Fruit fly (Drosophila melanogaster) whole organism, embryonic: Measurements from ENCODE around the gene oxt.

Experiments
- Antp ChIP-seq: fragments of 200-800 bp; sonication (Bioruptor generic); optimal IDR thresholded peaks from 3 replicates; lab custom pipeline; 2016; ENCODE audit warnings: missing biosample characterization, missing genetic modification characterization
- Bgb ChIP-seq: fragments of 200-800 bp; sonication (Bioruptor generic); IDR thresholded peaks from 2 replicates; pipeline ENCODE4 v1.3.6; 2022; ENCODE audit warnings: missing biosample characterization, missing genetic modification characterization; ENCODE audit not compliant: partially characterized antibody
- Bteb2 ChIP-seq: fragments of 200-800 bp; sonication (Bioruptor generic); optimal IDR thresholded peaks from 2 replicates; lab custom pipeline; 2016; ENCODE audit warnings: missing biosample characterization, missing genetic modification characterization
- CG10543 ChIP-seq: fragments of 200-800 bp; sonication (Bioruptor generic); optimal IDR thresholded peaks from 3 replicates; lab custom pipeline; 2017; ENCODE audit warnings: missing biosample characterization, mild to moderate bottlenecking, missing genetic modification characterization, moderate library complexity
- CG11085 ChIP-seq: fragments of 200-800 bp; sonication (Bioruptor generic); IDR thresholded peaks from 2 replicates; pipeline ENCODE4 v1.3.6; 2022; ENCODE audit warnings: missing biosample characterization, missing genetic modification characterization
- CG12659 ChIP-seq: fragments of 200-800 bp; sonication (Bioruptor generic); optimal IDR thresholded peaks from 3 replicates; lab custom pipeline; 2017; ENCODE audit warnings: mild to moderate bottlenecking, missing biosample characterization, missing genetic modification reagents, missing genetic modification characterization
- CG13287 ChIP-seq: fragments of 200-800 bp; sonication (Bioruptor generic); IDR thresholded peaks from 2 replicates; pipeline ENCODE4 v1.3.6; 2022; ENCODE audit warnings: missing biosample characterization, missing genetic modification characterization; ENCODE audit not compliant: partially characterized antibody
- CG14014 ChIP-seq: fragments of 200-800 bp; sonication (Bioruptor generic); IDR thresholded peaks from 2 replicates; pipeline ENCODE4 v1.3.6; 2022; ENCODE audit warnings: missing biosample characterization, missing genetic modification characterization
- CG30020 ChIP-seq: fragments of 200-800 bp; optimal IDR thresholded peaks from 2 replicates; lab custom pipeline; 2019; ENCODE audit warnings: missing biosample characterization, mild to moderate bottlenecking, missing genetic modification characterization, moderate library complexity
- CG6683 ChIP-seq: fragments of 200-800 bp; sonication (Bioruptor generic); optimal IDR thresholded peaks from 2 replicates; lab custom pipeline; 2017; ENCODE audit warnings: missing biosample characterization, mild to moderate bottlenecking, missing genetic modification characterization, missing genetic modification reagents
- CG6765 ChIP-seq: fragments of 200-800 bp; sonication (Bioruptor generic); optimal IDR thresholded peaks from 3 replicates; lab custom pipeline; 2017; ENCODE audit warnings: missing biosample characterization, mild to moderate bottlenecking, missing genetic modification characterization
- CG8089 ChIP-seq: fragments of 200-800 bp; sonication (Bioruptor generic); optimal IDR thresholded peaks from 3 replicates; lab custom pipeline; 2016; ENCODE audit warnings: missing biosample characterization, missing genetic modification characterization
- CG8281 ChIP-seq: fragments of 200-800 bp; sonication (Bioruptor generic); optimal IDR thresholded peaks from 2 replicates; lab custom pipeline; 2018; ENCODE audit warnings: missing biosample characterization, mild to moderate bottlenecking, missing genetic modification characterization, moderate library complexity
- CG8290 ChIP-seq, 3 experiments: fragments of 200-800 bp; sonication (Bioruptor generic); optimal IDR thresholded peaks; 2 replicates each; lab custom pipeline; 2016 to 2019; ENCODE audit warnings: missing biosample characterization in 3 of 3, missing genetic modification characterization in 3 of 3, mild to moderate bottlenecking in 2 of 3, moderate library complexity in 1 of 3
- CG8944 ChIP-seq: fragments of 200-800 bp; sonication (Bioruptor generic); optimal IDR thresholded peaks from 3 replicates; lab custom pipeline; 2016; ENCODE audit warnings: missing biosample characterization, missing genetic modification characterization
- CoRest ChIP-seq: fragments of 200-800 bp; sonication (Bioruptor generic); optimal IDR thresholded peaks from 3 replicates; lab custom pipeline; 2018; ENCODE audit warnings: missing biosample characterization, mild to moderate bottlenecking, missing genetic modification characterization, moderate library complexity
- D ChIP-seq, 2 experiments: fragments of 200-800 bp in 1 of 2; fragments of >200 bp in 1 of 2; sonication (Bioruptor generic) in 1 of 2; optimal IDR thresholded peaks; 2 replicates in 1 of 2; 3 replicates in 1 of 2; lab custom pipeline; 2017; ENCODE audit warnings: mild to moderate bottlenecking in 1 of 2, missing biosample characterization in 1 of 2, missing genetic modification characterization in 1 of 2, missing genetic modification reagents in 1 of 2
- Dbx ChIP-seq: fragments of 200-800 bp; sonication (Bioruptor generic); IDR thresholded peaks from 3 replicates; pipeline ENCODE4 v1.3.6; 2022; ENCODE audit warnings: missing biosample characterization, missing genetic modification characterization
- Deaf1 ChIP-seq: fragments of 200-800 bp; optimal IDR thresholded peaks from 3 replicates; lab custom pipeline; 2019; ENCODE audit warnings: missing biosample characterization, mild to moderate bottlenecking, missing genetic modification characterization, moderate library complexity
- GATAe ChIP-seq: fragments of 200-800 bp; sonication (Bioruptor generic); conservative IDR thresholded peaks from 2 replicates; pipeline ENCODE4 v1.3.6; 2022; ENCODE audit warnings: missing biosample characterization, missing genetic modification characterization
- Jarid2 ChIP-seq: fragments of 200-800 bp; sonication (Bioruptor generic); optimal IDR thresholded peaks from 3 replicates; lab custom pipeline; 2017; ENCODE audit warnings: mild to moderate bottlenecking, missing biosample characterization, missing genetic modification reagents, missing genetic modification characterization
- Lhr ChIP-seq: fragments of 200-800 bp; sonication (Bioruptor generic); optimal IDR thresholded peaks from 3 replicates; lab custom pipeline; 2017; ENCODE audit warnings: mild to moderate bottlenecking, missing biosample characterization, missing genetic modification reagents, missing genetic modification characterization
- Mad ChIP-seq: fragments of 200-800 bp; sonication (Bioruptor generic); optimal IDR thresholded peaks from 2 replicates; lab custom pipeline; 2016; ENCODE audit warnings: missing biosample characterization, missing genetic modification characterization
- Med ChIP-seq: fragments of 200-800 bp; sonication (Bioruptor generic); peaks from one replicate; lab custom pipeline; 2016; ENCODE audit warnings: missing biosample characterization, missing genetic modification characterization, mild to moderate bottlenecking, inconsistent platforms, moderate library complexity
- Mes4 ChIP-seq: fragments of 200-800 bp; sonication (Bioruptor generic); optimal IDR thresholded peaks from 2 replicates; lab custom pipeline; 2016; ENCODE audit warnings: missing biosample characterization, missing genetic modification characterization
- Oli ChIP-seq: fragments of 200-800 bp; sonication (Bioruptor generic); optimal IDR thresholded peaks from 2 replicates; lab custom pipeline; 2018; ENCODE audit warnings: missing biosample characterization, mild to moderate bottlenecking, missing genetic modification characterization, moderate library complexity
- Rfx ChIP-seq: fragments of 200-800 bp; sonication (Bioruptor generic); IDR thresholded peaks from 2 replicates; pipeline ENCODE4 v1.3.6; 2022; ENCODE audit warnings: missing biosample characterization, missing genetic modification characterization
- Sin3A ChIP-seq: fragments of >200 bp; optimal IDR thresholded peaks from 2 replicates; lab custom pipeline; 2018
- Trl ChIP-seq, 3 experiments: fragments of >200 bp in 2 of 3; fragments of 200-800 bp in 1 of 3; sonication (Bioruptor generic) in 1 of 3; optimal IDR thresholded peaks; 2 replicates in 1 of 3; 3 replicates in 2 of 3; lab custom pipeline; 2016 to 2017; ENCODE audit warnings: missing biosample characterization in 1 of 3, missing genetic modification characterization in 1 of 3
- Usf ChIP-seq: fragments of 200-800 bp; sonication (Bioruptor generic); optimal IDR thresholded peaks from 2 replicates; lab custom pipeline; 2017; ENCODE audit warnings: missing genotype, missing biosample characterization, missing genetic modification characterization
- al ChIP-seq: fragments of 200-800 bp; sonication (Bioruptor generic); IDR thresholded peaks from 2 replicates; pipeline ENCODE4 v1.3.6; 2022; ENCODE audit warnings: missing biosample characterization, missing genetic modification characterization
- amos ChIP-seq: fragments of 200-800 bp; sonication (Bioruptor generic); IDR thresholded peaks from 2 replicates; pipeline ENCODE4 v1.3.6; 2022; ENCODE audit warnings: missing biosample characterization, missing genetic modification characterization; ENCODE audit not compliant: partially characterized antibody
- chif ChIP-seq, 2 experiments: fragments of 200-800 bp; sonication (Bioruptor generic); optimal IDR thresholded peaks; 3 replicates each; lab custom pipeline; 2016; ENCODE audit warnings: missing biosample characterization in 2 of 2, missing genetic modification characterization in 2 of 2
- danr ChIP-seq: fragments of 200-800 bp; sonication (Bioruptor generic); IDR thresholded peaks from 2 replicates; pipeline ENCODE4 v1.3.6; 2022; ENCODE audit warnings: missing biosample characterization, missing genetic modification characterization
- disco-r ChIP-seq: fragments of 200-800 bp; sonication (Bioruptor generic); optimal IDR thresholded peaks from 2 replicates; lab custom pipeline; 2016; ENCODE audit warnings: missing biosample characterization, missing genetic modification characterization
- ems ChIP-seq: fragments of 200-800 bp; sonication (Bioruptor generic); optimal IDR thresholded peaks from 3 replicates; lab custom pipeline; 2016; ENCODE audit warnings: missing biosample characterization, missing genetic modification characterization
- en ChIP-seq: fragments of 200-800 bp; sonication (Bioruptor generic); optimal IDR thresholded peaks from 2 replicates; lab custom pipeline; 2016; ENCODE audit warnings: missing biosample characterization, missing genetic modification characterization
- exex ChIP-seq: fragments of 200-800 bp; sonication (Bioruptor generic); optimal IDR thresholded peaks from 4 replicates; lab custom pipeline; 2018; ENCODE audit warnings: missing biosample characterization, mild to moderate bottlenecking, missing genetic modification characterization, moderate library complexity
- fu2 ChIP-seq: fragments of 200-800 bp; sonication (Bioruptor generic); optimal IDR thresholded peaks from 2 replicates; lab custom pipeline; 2016; ENCODE audit warnings: missing biosample characterization, missing genetic modification characterization
- her ChIP-seq: fragments of 200-800 bp; sonication (Bioruptor generic); optimal IDR thresholded peaks from 2 replicates; lab custom pipeline; 2016; ENCODE audit warnings: missing biosample characterization, missing genetic modification characterization
- lov ChIP-seq, 2 experiments: fragments of 200-800 bp in 1 of 2; fragments of >200 bp in 1 of 2; sonication (Bioruptor generic) in 1 of 2; IDR thresholded peaks in 1 of 2; optimal IDR thresholded peaks in 1 of 2; 2 replicates in 1 of 2; 3 replicates in 1 of 2; pipeline versions ENCODE4 v1.3.6 to Lab custom; 2017 to 2022; ENCODE audit warnings: missing biosample characterization in 1 of 2, missing genetic modification characterization in 1 of 2
- nau ChIP-seq: fragments of 200-800 bp; sonication (Bioruptor generic); optimal IDR thresholded peaks from 3 replicates; lab custom pipeline; 2017; ENCODE audit warnings: missing biosample characterization, mild to moderate bottlenecking, missing genetic modification characterization, missing genetic modification reagents
- repo ChIP-seq: fragments of 200-800 bp; sonication (Bioruptor generic); optimal IDR thresholded peaks from 2 replicates; lab custom pipeline; 2016; ENCODE audit warnings: missing biosample characterization, missing genetic modification characterization
- seq ChIP-seq: fragments of 200-800 bp; sonication (Bioruptor generic); IDR thresholded peaks from 2 replicates; pipeline ENCODE4 v1.3.6; 2022; ENCODE audit warnings: missing biosample characterization, missing genetic modification characterization
- so ChIP-seq: fragments of 200-800 bp; sonication (Bioruptor generic); IDR thresholded peaks from 3 replicates; pipeline ENCODE4 v1.3.6; 2022; ENCODE audit warnings: missing biosample characterization, missing genetic modification characterization
- twi ChIP-seq: fragments of 200-800 bp; optimal IDR thresholded peaks from 2 replicates; lab custom pipeline; 2019; ENCODE audit warnings: missing biosample characterization, mild to moderate bottlenecking, missing genetic modification characterization, moderate library complexity
- wek ChIP-seq: fragments of 200-800 bp; sonication (Bioruptor generic); optimal IDR thresholded peaks from 3 replicates; lab custom pipeline; 2018; ENCODE audit warnings: missing biosample characterization, mild to moderate bottlenecking, missing genetic modification characterization, moderate library complexity

Gene oxt

DNA sequence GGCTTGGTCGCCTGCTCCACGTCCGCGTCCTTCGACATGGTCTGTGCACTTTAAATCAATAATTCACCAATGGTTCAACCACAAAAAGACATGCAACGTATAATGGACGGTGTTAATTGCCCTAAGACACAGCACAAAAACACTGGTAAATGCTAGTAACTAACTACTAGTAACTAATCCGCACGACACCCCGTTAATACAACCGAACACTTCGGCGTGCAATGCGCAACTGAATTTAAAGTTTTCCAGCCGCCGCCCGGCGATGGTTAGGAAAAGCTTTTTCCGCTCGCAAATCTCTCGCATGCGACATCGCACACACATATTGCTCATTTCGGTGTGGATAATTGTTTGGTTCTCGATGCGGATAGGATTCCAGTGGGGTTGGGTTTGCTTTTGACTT is 6.7 kb downstream of the oxt start (continued):
- TF ChIP-seq ems (GFP tag; lab: Kevin White, UChicago), result no peak
- no peak for TF ChIP-seq CG8290 (GFP tag; optimal IDR thresholded peaks at IDR 0.05; lab: Kevin White, UChicago)
- peak in 1 of 2 experiments; percentile 56 for TF ChIP-seq CG8290 (tag; optimal IDR thresholded peaks at IDR 0.05; lab: Kevin White, UChicago)
- TF ChIP-seq CG30020 (tag; lab: Kevin White, UChicago), result no peak
- peak; percentile 18; the same call in 1 of the 2 replicates for TF ChIP-seq CG13287 (GFP tag; lab: Robert Waterston, UW)
- no peak for TF ChIP-seq fu2 (GFP tag; lab: Kevin White, UChicago)
- no peak for TF ChIP-seq Antp
- TF ChIP-seq Dbx, result 0 out of 3 replicates have a peak, but pooled peaks have one; percentile 38
- peak; percentile 26 for TF ChIP-seq Deaf1 (tag; lab: Kevin White, UChicago)
- TF ChIP-seq twi (tag; lab: Kevin White, UChicago), result no peak
- no peak for TF ChIP-seq Bgb (GFP tag; lab: Robert Waterston, UW)
- TF ChIP-seq her (GFP tag; lab: Kevin White, UChicago), result no peak
- no peak for TF ChIP-seq disco-r (GFP tag; lab: Kevin White, UChicago)
- peak; percentile 50 for TF ChIP-seq Med (GFP tag; lab: Kevin White, UChicago)
- TF ChIP-seq Jarid2 (GFP tag; lab: Kevin White, UChicago), result peak; percentile 60
- TF ChIP-seq en, result no peak
- 0 out of 2 replicates have a peak, but pooled peaks have one; percentile 15 for TF ChIP-seq Rfx (GFP tag; lab: Robert Waterston, UW)
- no peak; the same call in 1 of the 2 replicates for TF ChIP-seq amos (GFP tag; lab: Robert Waterston, UW)
- TF ChIP-seq, all 482 proteins: peak for 8

DNA sequence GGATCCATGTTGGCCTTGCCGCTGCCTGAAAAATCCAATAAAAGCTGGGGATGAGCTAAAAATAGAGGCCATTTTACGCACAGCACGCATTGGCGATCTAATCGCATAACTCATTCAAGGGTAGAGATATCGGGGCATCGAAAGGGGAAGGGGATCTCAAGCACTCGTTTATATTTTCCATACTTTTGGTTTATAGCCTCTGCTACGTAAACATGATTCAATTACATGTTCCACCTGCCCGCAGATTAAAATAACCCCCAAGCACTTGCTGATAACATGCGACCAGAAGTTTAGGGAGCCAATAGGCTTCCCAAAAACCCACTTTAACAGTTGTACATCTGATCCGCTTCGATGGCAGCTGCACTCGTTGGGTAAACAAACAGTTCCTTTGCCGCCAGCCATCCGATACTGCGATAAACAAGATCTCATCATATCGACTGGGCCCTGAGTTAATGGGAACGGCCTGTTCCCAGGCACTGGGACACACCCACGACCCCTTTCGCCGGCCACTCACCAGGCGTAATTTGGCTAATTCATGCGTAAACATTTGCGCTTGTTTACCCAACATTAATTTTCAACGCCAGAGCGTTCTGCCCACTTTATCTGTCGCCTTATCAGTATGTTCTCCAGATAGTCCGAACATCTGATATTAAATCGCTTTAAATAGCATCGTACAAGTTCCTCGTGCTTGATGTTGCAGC is 8.4 kb downstream of the oxt start:
- TF ChIP-seq Mes4, result no peak
- TF ChIP-seq so (GFP tag; lab: Robert Waterston, UW), result 0 out of 3 replicates have a peak, but pooled peaks have one; percentile 16
- no peak for TF ChIP-seq Bteb2 (GFP tag; lab: Kevin White, UChicago)
- no peak for TF ChIP-seq CG14014
- TF ChIP-seq lov (optimal IDR thresholded peaks at IDR 0.05; lab: Kevin White, UChicago), result no peak
- no peak for TF ChIP-seq lov (GFP tag; IDR thresholded peaks at IDR 0.05; lab: Robert Waterston, UW)
- TF ChIP-seq CG8089 (GFP tag; lab: Kevin White, UChicago), result no peak
- no peak for TF ChIP-seq Trl (optimal IDR thresholded peaks at IDR 0.05; lab: Kevin White, UChicago)
- TF ChIP-seq Trl (GFP tag; optimal IDR thresholded peaks at IDR 0.05; lab: Kevin White, UChicago), result no peak
- TF ChIP-seq seq (GFP tag; lab: Robert Waterston, UW), result no peak
- no peak for TF ChIP-seq repo (GFP tag; lab: Kevin White, UChicago)
- no peak for TF ChIP-seq CG12659 (GFP tag; lab: Kevin White, UChicago)
- TF ChIP-seq Sin3A (lab: Kevin White, UChicago), result no peak
- no peak for TF ChIP-seq Lhr
- TF ChIP-seq Oli (tag; lab: Kevin White, UChicago), result no peak
- peak; percentile 44 for TF ChIP-seq wek (GFP tag; lab: Kevin White, UChicago)
- TF ChIP-seq Mad (GFP tag; lab: Kevin White, UChicago), result no peak
- no peak for TF ChIP-seq CG8944
- TF ChIP-seq Usf (GFP tag; lab: Kevin White, UChicago), result no peak
- TF ChIP-seq nau (GFP tag; lab: Kevin White, UChicago), result no peak
- TF ChIP-seq CG6765 (GFP tag; lab: Kevin White, UChicago), result peak; percentile 53
- no peak for TF ChIP-seq D (optimal IDR thresholded peaks at IDR 0.05; lab: Kevin White, UChicago)
- no peak for TF ChIP-seq D (GFP tag; optimal IDR thresholded peaks at IDR 0.05; lab: Kevin White, UChicago)
- TF ChIP-seq al, result no peak
- TF ChIP-seq CoRest, result no peak
- TF ChIP-seq CG6683, result no peak
- no peak for TF ChIP-seq CG8281 (tag; lab: Kevin White, UChicago)
- TF ChIP-seq CG10543 (GFP tag; lab: Kevin White, UChicago), result peak; percentile 59
- TF ChIP-seq exex, result peak; percentile 61
- no peak for TF ChIP-seq CG11085
- no peak for TF ChIP-seq chif (GFP tag; optimal IDR thresholded peaks at IDR 0.05; lab: Kevin White, UChicago)
- TF ChIP-seq danr (GFP tag; lab: Robert Waterston, UW), result no peak
- TF ChIP-seq GATAe (GFP tag; lab: Robert Waterston, UW), result peak; percentile 59
- no peak for TF ChIP-seq Antp
